Fruit fly (Drosophila melanogaster): ENCODE results near the gene salm.

salm gene

DNA sequence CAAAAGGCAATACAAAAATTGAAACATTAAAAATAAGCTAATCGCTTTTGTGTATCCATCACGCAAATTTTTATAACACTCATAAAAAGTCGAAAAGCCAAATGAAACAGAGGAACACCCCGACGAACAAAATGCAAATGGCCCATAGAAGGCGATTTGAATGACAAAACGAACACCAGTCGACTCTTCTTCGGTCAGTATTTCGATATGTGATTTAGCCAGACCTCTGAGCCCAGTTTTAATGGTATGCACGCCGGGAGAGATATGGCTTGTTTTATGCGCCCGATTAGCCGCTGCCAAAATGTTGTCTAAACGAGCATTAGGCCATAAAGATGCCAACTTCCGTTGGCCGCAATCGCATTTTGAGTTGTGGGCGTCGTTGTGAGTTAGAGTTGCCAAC is 22.7 kb upstream of the salm start:
- TF ChIP-seq HLH106 (tag; optimal IDR thresholded peaks at IDR 0.05) (no peak), CG9705 (GFP tag; optimal IDR thresholded peaks at IDR 0.05) (no peak), Mio (GFP tag; optimal IDR thresholded peaks at IDR 0.05) (no peak)

DNA sequence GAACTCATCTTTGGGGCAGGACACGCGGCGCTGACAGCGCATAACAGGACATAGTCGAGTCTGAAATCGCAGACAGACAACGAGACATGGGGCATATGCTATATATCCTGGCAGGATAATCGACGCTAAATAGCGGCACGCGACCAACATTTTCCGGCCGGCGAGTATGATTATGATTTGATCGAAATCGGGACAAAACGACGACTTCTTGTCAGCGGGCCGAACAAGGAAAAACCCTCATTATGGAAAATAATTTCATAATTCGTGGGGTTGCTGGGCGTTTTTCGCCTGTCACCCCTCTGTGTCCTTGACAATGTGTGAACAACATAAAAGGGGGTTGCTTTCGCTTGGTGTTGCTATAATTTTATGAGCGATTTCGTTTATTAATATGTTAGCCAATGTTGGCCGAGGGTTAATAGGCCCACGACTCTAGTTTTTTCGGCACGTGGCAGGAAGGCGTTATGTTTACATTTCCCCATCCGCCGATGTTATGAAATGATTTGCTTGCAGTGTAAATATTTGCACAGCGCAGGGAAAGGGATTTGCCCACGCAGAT is 11.3 kb upstream of the salm start:
- no peak for TF ChIP-seq Vsx2 (GFP tag; optimal IDR thresholded peaks at IDR 0.05; ENCODE audit: partially characterized antibody)
- TF ChIP-seq dsf (GFP tag; optimal IDR thresholded peaks at IDR 0.05; ENCODE audit: borderline replicate concordance): no peak
- TF ChIP-seq sage (GFP tag; optimal IDR thresholded peaks at IDR 0.05): no peak
- TF ChIP-seq pan (optimal IDR thresholded peaks at IDR 0.05): no peak
- no peak for TF ChIP-seq Abd-B (GFP tag; optimal IDR thresholded peaks at IDR 0.05)
- no peak for TF ChIP-seq Hr83 (GFP tag; optimal IDR thresholded peaks at IDR 0.05; ENCODE audit: poor library complexity, severe bottlenecking)
- no peak for TF ChIP-seq GATAd (GFP tag; optimal IDR thresholded peaks at IDR 0.05)
- no peak for TF ChIP-seq Rel (GFP tag; optimal IDR thresholded peaks at IDR 0.05)
- no peak for TF ChIP-seq Rel (tag; optimal IDR thresholded peaks at IDR 0.05)
- no peak for TF ChIP-seq Hnf4 (GFP tag; optimal IDR thresholded peaks at IDR 0.05)
- no peak for TF ChIP-seq Dfd (GFP tag; optimal IDR thresholded peaks at IDR 0.05)
- no peak for TF ChIP-seq HLH106 (tag; optimal IDR thresholded peaks at IDR 0.05)
- no peak for TF ChIP-seq ey (GFP tag; optimal IDR thresholded peaks at IDR 0.05)
- no peak for TF ChIP-seq dl (GFP tag; optimal IDR thresholded peaks at IDR 0.05; ENCODE audit: insufficient read depth in 1 of 2, partially characterized antibody in 2 of 2)
- TF ChIP-seq woc (GFP tag; optimal IDR thresholded peaks at IDR 0.05): no peak

DNA sequence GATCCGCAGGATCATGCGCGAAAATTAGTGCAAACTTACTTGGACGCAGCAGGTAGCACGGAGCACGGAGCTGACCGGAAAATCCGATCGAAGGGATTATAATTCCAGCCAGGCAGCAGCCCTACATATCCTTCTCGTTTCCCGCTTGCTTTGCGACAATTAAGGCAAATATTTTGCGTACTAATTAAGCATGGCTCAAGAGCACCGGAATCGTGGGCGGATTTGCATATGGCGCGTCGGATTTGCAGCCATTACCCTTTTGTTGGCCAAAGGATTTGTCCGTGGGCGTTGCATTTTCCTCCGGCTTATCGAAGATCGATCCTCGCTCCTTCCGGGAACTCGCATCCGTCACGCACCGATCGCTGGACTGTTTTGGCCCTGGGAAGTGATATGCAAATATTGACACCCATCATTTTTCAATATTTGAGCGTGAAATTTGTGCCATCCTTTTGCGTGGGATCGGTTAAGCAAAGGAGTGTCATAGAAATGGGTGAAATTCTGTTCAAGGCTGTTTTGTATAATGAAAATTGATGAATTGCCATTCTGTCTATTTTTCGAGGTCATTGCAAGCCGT is 10.2 kb upstream of the salm start:
- TF ChIP-seq OdsH (GFP tag; optimal IDR thresholded peaks at IDR 0.05) (no peak), psq (GFP tag; optimal IDR thresholded peaks at IDR 0.05) (no peak)

DNA sequence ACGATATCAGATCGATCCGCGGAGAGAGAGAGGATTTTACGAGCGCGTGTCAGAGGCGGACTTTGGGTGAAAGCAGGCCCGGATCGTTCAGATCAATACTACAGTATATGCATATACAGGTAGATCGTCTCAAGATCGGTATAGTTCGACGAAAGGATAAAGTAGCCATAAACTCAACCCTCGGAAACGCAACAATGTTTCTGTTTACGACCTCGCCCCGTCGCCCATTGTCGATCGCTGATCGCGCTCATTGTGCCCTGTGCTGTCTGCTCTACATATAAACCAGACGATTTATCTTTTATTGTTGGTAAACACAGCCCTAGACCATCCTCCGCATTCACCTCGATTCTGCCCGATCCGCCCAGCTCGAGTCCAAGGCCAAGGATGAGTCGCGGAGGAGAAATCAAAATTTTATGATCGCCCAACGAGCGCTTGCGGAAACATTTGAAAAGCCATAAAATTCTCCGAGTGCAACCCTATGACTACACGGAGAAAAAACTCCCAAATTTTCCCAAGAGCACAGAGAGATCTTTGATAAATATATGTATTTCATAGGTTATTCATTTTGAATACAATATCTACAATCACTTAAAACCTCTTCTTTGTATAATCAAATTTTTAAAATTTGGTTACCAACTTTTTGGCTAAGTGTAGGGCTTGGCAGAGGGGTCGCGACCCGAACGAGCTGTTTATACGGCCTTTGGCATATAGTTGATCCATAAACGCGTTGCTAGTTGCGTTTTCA is 7.4 kb upstream of the salm start:
- peak; percentile 37 for TF ChIP-seq sv (GFP tag; optimal IDR thresholded peaks at IDR 0.05)
- no peak for TF ChIP-seq HLH106 (tag; optimal IDR thresholded peaks at IDR 0.05)
- no peak for TF ChIP-seq woc (GFP tag; optimal IDR thresholded peaks at IDR 0.05)
- TF ChIP-seq lola (GFP tag; optimal IDR thresholded peaks at IDR 0.05): no peak
- TF ChIP-seq Dif (GFP tag; optimal IDR thresholded peaks at IDR 0.05; ENCODE audit: partially characterized antibody): no peak
- no peak for TF ChIP-seq h (GFP tag; optimal IDR thresholded peaks at IDR 0.05)

DNA sequence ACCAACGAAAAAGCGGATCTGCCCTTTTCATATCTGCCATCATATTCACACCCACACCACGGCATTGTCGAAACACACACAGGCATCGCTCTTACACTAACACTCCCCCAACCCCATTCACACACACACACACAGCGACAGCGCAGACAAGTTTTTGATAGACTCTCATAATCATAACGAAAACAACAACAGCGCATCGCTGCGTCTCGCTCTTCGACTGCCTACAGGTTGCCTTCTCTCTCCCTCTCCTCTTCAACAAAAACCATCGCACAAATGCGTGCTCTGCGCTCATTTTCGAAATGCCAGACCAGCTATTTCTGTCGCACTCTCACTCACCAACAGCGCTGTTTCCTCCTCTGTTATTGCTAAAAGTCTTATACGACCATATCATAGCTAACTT is 2.2 kb upstream of the salm start:
- TF ChIP-seq psq (GFP tag; optimal IDR thresholded peaks at IDR 0.05) (peak; percentile 23), CrebA (GFP tag; optimal IDR thresholded peaks at IDR 0.05; ENCODE audit: borderline replicate concordance) (no peak), HLH106 (tag; optimal IDR thresholded peaks at IDR 0.05) (no peak), pan (optimal IDR thresholded peaks at IDR 0.05) (no peak), br (GFP tag; optimal IDR thresholded peaks at IDR 0.05) (no peak), Hr78 (GFP tag; optimal IDR thresholded peaks at IDR 0.05) (no peak), woc (GFP tag; optimal IDR thresholded peaks at IDR 0.05) (no peak), CG9705 (GFP tag; optimal IDR thresholded peaks at IDR 0.05) (no peak), Rel (GFP tag; optimal IDR thresholded peaks at IDR 0.05) (no peak), Rel (tag; optimal IDR thresholded peaks at IDR 0.05) (peak; percentile 49), Vsx2 (GFP tag; optimal IDR thresholded peaks at IDR 0.05; ENCODE audit: partially characterized antibody) (peak; percentile 31), ey (GFP tag; optimal IDR thresholded peaks at IDR 0.05) (no peak), dmrt93B (GFP tag; optimal IDR thresholded peaks at IDR 0.05) (no peak), foxo (GFP tag; optimal IDR thresholded peaks at IDR 0.05) (no peak), OdsH (GFP tag; optimal IDR thresholded peaks at IDR 0.05) (no peak), Dif (GFP tag; optimal IDR thresholded peaks at IDR 0.05; ENCODE audit: partially characterized antibody) (peak; percentile 59), Mio (GFP tag; optimal IDR thresholded peaks at IDR 0.05) (no peak), GATAd (GFP tag; optimal IDR thresholded peaks at IDR 0.05) (no peak), dl (GFP tag; optimal IDR thresholded peaks at IDR 0.05; ENCODE audit: insufficient read depth in 1 of 2, partially characterized antibody in 2 of 2) (peak; percentile 30 to 64), Hr83 (GFP tag; optimal IDR thresholded peaks at IDR 0.05; ENCODE audit: poor library complexity, severe bottlenecking) (no peak), brk (GFP tag; optimal IDR thresholded peaks at IDR 0.05) (peak; percentile 33), Myc (optimal IDR thresholded peaks at IDR 0.05) (peak; percentile 4), fru (GFP tag; optimal IDR thresholded peaks at IDR 0.05) (no peak), lola (GFP tag; optimal IDR thresholded peaks at IDR 0.05) (no peak)

Measured in whole organism, wandering third instar larva.